Fruit fly (Drosophila melanogaster) whole organism, embryonic: ENCODE results near the gene CG34183.

Experiments used
- ATbp ChIP-seq: fragments of 200-800 bp; sonication (Bioruptor generic); optimal IDR thresholded peaks from 2 replicates; lab custom pipeline; 2017; ENCODE audit warnings: missing biosample characterization, mild to moderate bottlenecking, missing genetic modification characterization, missing genetic modification reagents
- Abd-B ChIP-seq: fragments of 200-800 bp; sonication (Bioruptor generic); optimal IDR thresholded peaks from 2 replicates; lab custom pipeline; 2018; ENCODE audit warnings: missing biosample characterization, mild to moderate bottlenecking, missing genetic modification characterization, moderate library complexity
- Adf1 ChIP-seq: fragments of 200-800 bp; sonication (Bioruptor generic); IDR thresholded peaks from 2 replicates; pipeline ENCODE4 v1.3.6; 2022; ENCODE audit warnings: missing biosample characterization, missing genetic modification characterization
- CG10321 ChIP-seq: fragments of 200-800 bp; sonication (Bioruptor generic); IDR thresholded peaks from 2 replicates; pipeline ENCODE4 v1.3.6; 2022; ENCODE audit warnings: missing biosample characterization, missing genetic modification characterization
- CG12219 ChIP-seq: fragments of 200-800 bp; sonication (Bioruptor generic); optimal IDR thresholded peaks from 3 replicates; lab custom pipeline; 2018; ENCODE audit warnings: missing biosample characterization, mild to moderate bottlenecking, missing genetic modification characterization
- CG13775 ChIP-seq: fragments of 200-800 bp; sonication (Bioruptor generic); optimal IDR thresholded peaks from 3 replicates; lab custom pipeline; 2017; ENCODE audit warnings: missing biosample characterization, mild to moderate bottlenecking, missing genetic modification characterization
- CG14710 ChIP-seq: fragments of 200-800 bp; sonication (Bioruptor generic); optimal IDR thresholded peaks from 3 replicates; lab custom pipeline; 2019; ENCODE audit warnings: missing biosample characterization, mild to moderate bottlenecking, missing genetic modification characterization, moderate library complexity
- CG16815 ChIP-seq: fragments of 200-800 bp; sonication (Bioruptor generic); optimal IDR thresholded peaks from 3 replicates; lab custom pipeline; 2017; ENCODE audit warnings: missing biosample characterization, mild to moderate bottlenecking, missing genetic modification characterization
- CG18476 ChIP-seq: fragments of 200-800 bp; sonication (Bioruptor generic); optimal IDR thresholded peaks from 2 replicates; lab custom pipeline; 2016; ENCODE audit warnings: missing biosample characterization, mild to moderate bottlenecking, missing genetic modification characterization
- CG18599 ChIP-seq: fragments of 200-800 bp; sonication (Bioruptor generic); optimal IDR thresholded peaks from 3 replicates; lab custom pipeline; 2017; ENCODE audit warnings: missing biosample characterization, missing genetic modification characterization, mild to moderate bottlenecking, moderate library complexity, missing genetic modification reagents
- CG18764 ChIP-seq: fragments of 200-800 bp; sonication (Bioruptor generic); optimal IDR thresholded peaks from 3 replicates; lab custom pipeline; 2016; ENCODE audit warnings: missing biosample characterization, missing genetic modification characterization
- CG30403 ChIP-seq: fragments of 200-800 bp; sonication (Bioruptor generic); optimal IDR thresholded peaks from 3 replicates; lab custom pipeline; 2016; ENCODE audit warnings: missing biosample characterization, missing genetic modification characterization
- CG32772 ChIP-seq: fragments of 200-800 bp; sonication (Bioruptor generic); IDR thresholded peaks from 2 replicates; pipeline ENCODE4 v1.3.6; 2022; ENCODE audit warnings: missing biosample characterization, missing genetic modification characterization
- CG3281 ChIP-seq: fragments of 200-800 bp; sonication (Bioruptor generic); optimal IDR thresholded peaks from 3 replicates; lab custom pipeline; 2017; ENCODE audit warnings: missing biosample characterization, mild to moderate bottlenecking, missing genetic modification characterization
- CG42726 ChIP-seq: fragments of 200-800 bp; sonication (Bioruptor generic); IDR thresholded peaks from 2 replicates; pipeline ENCODE4 v1.3.6; 2022; ENCODE audit warnings: missing biosample characterization, missing genetic modification characterization; ENCODE audit not compliant: partially characterized antibody
- CG4282 ChIP-seq: fragments of 200-800 bp; sonication (Bioruptor generic); optimal IDR thresholded peaks from 2 replicates; lab custom pipeline; 2016; ENCODE audit warnings: missing biosample characterization, missing genetic modification characterization
- CG4617 ChIP-seq: fragments of 200-800 bp; sonication (Bioruptor generic); optimal IDR thresholded peaks from 3 replicates; lab custom pipeline; 2016; ENCODE audit warnings: missing biosample characterization, missing genetic modification characterization, borderline replicate concordance
- CG6654 ChIP-seq: fragments of 200-800 bp; sonication (Bioruptor generic); optimal IDR thresholded peaks from 2 replicates; lab custom pipeline; 2017; ENCODE audit warnings: missing biosample characterization, mild to moderate bottlenecking, missing genetic modification characterization
- CG7357 ChIP-seq: fragments of 200-800 bp; sonication (Bioruptor generic); IDR thresholded peaks from 3 replicates; pipeline ENCODE4 v1.3.6; 2022; ENCODE audit warnings: missing biosample characterization, missing genetic modification characterization
- CG8944 ChIP-seq: fragments of 200-800 bp; sonication (Bioruptor generic); optimal IDR thresholded peaks from 3 replicates; lab custom pipeline; 2016; ENCODE audit warnings: missing biosample characterization, missing genetic modification characterization
- Camta ChIP-seq: fragments of 200-800 bp; sonication (Bioruptor generic); optimal IDR thresholded peaks from 2 replicates; lab custom pipeline; 2016; ENCODE audit warnings: missing biosample characterization, missing genetic modification characterization
- Dek ChIP-seq: fragments of 200-800 bp; sonication (Bioruptor generic); optimal IDR thresholded peaks from 3 replicates; lab custom pipeline; 2019; ENCODE audit warnings: missing biosample characterization, mild to moderate bottlenecking, missing genetic modification characterization, moderate library complexity
- Hmx ChIP-seq: fragments of 200-800 bp; sonication (Bioruptor generic); optimal IDR thresholded peaks from 2 replicates; lab custom pipeline; 2016; ENCODE audit warnings: missing biosample characterization, missing genetic modification characterization
- Lpt ChIP-seq: fragments of >200 bp; optimal IDR thresholded peaks from 2 replicates; lab custom pipeline; 2018; ENCODE audit warnings: missing biosample characterization, missing genetic modification characterization
- Mad ChIP-seq: fragments of 200-800 bp; sonication (Bioruptor generic); optimal IDR thresholded peaks from 2 replicates; lab custom pipeline; 2016; ENCODE audit warnings: missing biosample characterization, missing genetic modification characterization
- Max ChIP-seq: fragments of 200-800 bp; sonication (Bioruptor generic); optimal IDR thresholded peaks from 2 replicates; lab custom pipeline; 2016; ENCODE audit warnings: missing biosample characterization, mild to moderate bottlenecking, missing genetic modification characterization
- NK7.1 ChIP-seq: fragments of 200-800 bp; sonication (Bioruptor generic); optimal IDR thresholded peaks from 3 replicates; lab custom pipeline; 2016; ENCODE audit warnings: missing biosample characterization, missing genetic modification characterization
- Opbp ChIP-seq: fragments of 200-800 bp; sonication (Bioruptor generic); IDR thresholded peaks from 3 replicates; pipeline ENCODE4 v1.3.6; 2022; ENCODE audit warnings: missing biosample characterization, missing genetic modification characterization; ENCODE audit not compliant: partially characterized antibody
- Taf1 ChIP-seq: fragments of 200-800 bp; sonication (Bioruptor generic); IDR thresholded peaks from 2 replicates; pipeline ENCODE4 v1.3.6; 2022; ENCODE audit warnings: missing biosample characterization, missing genetic modification characterization
- amos ChIP-seq: fragments of 200-800 bp; sonication (Bioruptor generic); IDR thresholded peaks from 2 replicates; pipeline ENCODE4 v1.3.6; 2022; ENCODE audit warnings: missing biosample characterization, missing genetic modification characterization; ENCODE audit not compliant: partially characterized antibody
- bab2 ChIP-seq: fragments of 200-800 bp; sonication (Bioruptor generic); optimal IDR thresholded peaks from 2 replicates; lab custom pipeline; 2016; ENCODE audit warnings: missing biosample characterization, missing genetic modification characterization
- cg ChIP-seq: fragments of 200-800 bp; sonication (Bioruptor generic); optimal IDR thresholded peaks from 3 replicates; lab custom pipeline; 2019; ENCODE audit warnings: missing biosample characterization, mild to moderate bottlenecking, missing genetic modification characterization, moderate library complexity
- chinmo ChIP-seq: fragments of 200-800 bp; sonication (Bioruptor generic); IDR thresholded peaks from 4 replicates; pipeline ENCODE4 v1.3.6; 2022; ENCODE audit warnings: missing biosample characterization, missing genetic modification characterization; ENCODE audit not compliant: partially characterized antibody
- dm ChIP-seq: fragments of 200-800 bp; sonication (Bioruptor generic); optimal IDR thresholded peaks from 3 replicates; lab custom pipeline; 2016; ENCODE audit warnings: missing biosample characterization, missing genetic modification characterization
- exex ChIP-seq: fragments of 200-800 bp; sonication (Bioruptor generic); optimal IDR thresholded peaks from 4 replicates; lab custom pipeline; 2018; ENCODE audit warnings: missing biosample characterization, mild to moderate bottlenecking, missing genetic modification characterization, moderate library complexity
- lov ChIP-seq, 2 experiments: fragments of 200-800 bp in 1 of 2; fragments of >200 bp in 1 of 2; sonication (Bioruptor generic) in 1 of 2; IDR thresholded peaks in 1 of 2; optimal IDR thresholded peaks in 1 of 2; 2 replicates in 1 of 2; 3 replicates in 1 of 2; pipeline versions ENCODE4 v1.3.6 to Lab custom; 2017 to 2022; ENCODE audit warnings: missing biosample characterization in 1 of 2, missing genetic modification characterization in 1 of 2
- otp ChIP-seq: fragments of 200-800 bp; sonication (Bioruptor generic); IDR thresholded peaks from 3 replicates; pipeline ENCODE4, ENCODE4 v1.3.6; 2022; ENCODE audit warnings: missing biosample characterization, missing genetic modification characterization
- pb ChIP-seq: fragments of 200-800 bp; sonication (Bioruptor generic); optimal IDR thresholded peaks from 3 replicates; lab custom pipeline; 2016; ENCODE audit warnings: missing biosample characterization, missing genetic modification characterization
- row ChIP-seq: fragments of 200-800 bp; sonication (Bioruptor generic); IDR thresholded peaks from 3 replicates; pipeline ENCODE4 v1.3.6; 2022; ENCODE audit warnings: missing biosample characterization, missing genetic modification characterization
- schlank ChIP-seq: fragments of 200-800 bp; sonication (Bioruptor generic); optimal IDR thresholded peaks from 2 replicates; lab custom pipeline; 2018; ENCODE audit warnings: missing biosample characterization, mild to moderate bottlenecking, missing genetic modification characterization
- scrt ChIP-seq: fragments of 200-800 bp; sonication (Bioruptor generic); optimal IDR thresholded peaks from 2 replicates; lab custom pipeline; 2018; ENCODE audit warnings: missing biosample characterization, mild to moderate bottlenecking, missing genetic modification characterization, moderate library complexity
- sim ChIP-seq: fragments of 200-800 bp; sonication (Bioruptor generic); IDR thresholded peaks from 2 replicates; pipeline ENCODE4 v1.3.6; 2022; ENCODE audit warnings: missing biosample characterization, missing genetic modification characterization
- tll ChIP-seq, 2 experiments: fragments of 200-800 bp in 1 of 2; fragments of >200 bp in 1 of 2; sonication (Bioruptor generic) in 1 of 2; optimal IDR thresholded peaks; 2 replicates each; lab custom pipeline; 2017 to 2019; ENCODE audit warnings: missing biosample characterization in 2 of 2, missing genetic modification characterization in 2 of 2, mild to moderate bottlenecking in 1 of 2, moderate library complexity in 1 of 2
- tna ChIP-seq: fragments of 200-800 bp; sonication (Bioruptor generic); IDR thresholded peaks from 2 replicates; pipeline ENCODE4 v1.3.6; 2022; ENCODE audit warnings: missing biosample characterization, missing genetic modification characterization; ENCODE audit not compliant: partially characterized antibody
- ttk ChIP-seq: fragments of 200-800 bp; sonication (Bioruptor generic); IDR thresholded peaks from 2 replicates; pipeline ENCODE4 v2.1.2; 2022; ENCODE audit warnings: missing biosample characterization, missing genetic modification characterization
- tup ChIP-seq: fragments of 200-800 bp; sonication (Bioruptor generic); optimal IDR thresholded peaks from 2 replicates; lab custom pipeline; 2016; ENCODE audit warnings: missing biosample characterization, mild to moderate bottlenecking, missing genetic modification characterization, moderate library complexity
- twi ChIP-seq: fragments of 200-800 bp; optimal IDR thresholded peaks from 2 replicates; lab custom pipeline; 2019; ENCODE audit warnings: missing biosample characterization, mild to moderate bottlenecking, missing genetic modification characterization, moderate library complexity
- vnd ChIP-seq: fragments of 200-800 bp; sonication (Bioruptor generic); IDR thresholded peaks from 3 replicates; pipeline ENCODE4 v1.3.6; 2022; ENCODE audit warnings: missing biosample characterization, missing genetic modification characterization; ENCODE audit not compliant: partially characterized antibody
- wek ChIP-seq: fragments of 200-800 bp; sonication (Bioruptor generic); optimal IDR thresholded peaks from 3 replicates; lab custom pipeline; 2018; ENCODE audit warnings: missing biosample characterization, mild to moderate bottlenecking, missing genetic modification characterization, moderate library complexity

Gene CG34183

DNA sequence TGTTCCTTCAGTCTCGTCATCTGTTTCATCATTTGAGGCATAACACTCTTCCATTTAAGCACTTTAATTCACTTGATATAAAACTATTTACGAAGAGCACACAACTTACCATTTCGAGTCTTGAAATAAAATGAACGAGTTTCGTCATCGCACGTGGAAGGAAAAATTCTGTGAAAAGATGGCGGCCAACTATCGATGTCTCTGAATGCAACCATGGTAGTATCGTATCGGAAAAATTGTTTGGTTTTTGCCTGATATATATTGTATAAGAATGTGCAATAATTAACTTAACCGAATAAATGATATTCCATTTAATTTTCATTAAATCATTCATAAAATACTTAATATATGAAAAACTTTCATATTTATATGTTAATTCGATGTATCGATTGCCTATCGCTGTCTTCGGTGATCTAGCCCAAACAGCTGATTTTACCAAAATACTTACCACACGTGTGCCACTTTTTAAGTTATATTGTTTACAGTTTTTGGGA is 4.3 kb upstream of the CG34183 start, which contains the start of gene Bka (continued):
- TF ChIP-seq CG16815 (no peak), CG18764 (GFP tag; lab: Kevin White, UChicago) (no peak), tna (GFP tag; lab: Robert Waterston, UW) (peak; percentile 92), pb (no peak), twi (tag; lab: Kevin White, UChicago) (peak; percentile 71), dm (GFP tag; lab: Kevin White, UChicago) (peak; percentile 91), cg (GFP tag; lab: Kevin White, UChicago) (no peak), vnd (GFP tag; lab: Robert Waterston, UW) (peak; percentile 98), CG13775 (peak; percentile 80), CG10321 (GFP tag; lab: Robert Waterston, UW) (no peak), CG18599 (GFP tag; lab: Kevin White, UChicago) (peak; percentile 63), exex (tag; lab: Kevin White, UChicago) (peak; percentile 46), Camta (GFP tag; lab: Kevin White, UChicago) (no peak), CG42726 (GFP tag; lab: Robert Waterston, UW) (peak; percentile 88), bab2 (no peak), Hmx (GFP tag; lab: Kevin White, UChicago) (no peak), sim (GFP tag; lab: Robert Waterston, UW) (no peak), CG4617 (GFP tag; lab: Kevin White, UChicago) (peak; percentile 46), CG8944 (no peak), CG4282 (GFP tag; lab: Kevin White, UChicago) (no peak), NK7.1 (GFP tag; lab: Kevin White, UChicago) (no peak), Mad (peak; percentile 15), scrt (peak; percentile 50), Adf1 (peak; percentile 10; the same call in 1 of the 2 replicates), ATbp (GFP tag; lab: Kevin White, UChicago) (no peak), CG7357 (GFP tag; lab: Robert Waterston, UW) (no peak), Lpt (GFP tag; lab: Kevin White, UChicago) (no peak), CG6654 (no peak), CG12219 (GFP tag; lab: Kevin White, UChicago) (peak; percentile 6), Max (GFP tag; lab: Kevin White, UChicago) (peak; percentile 73), lov (optimal IDR thresholded peaks at IDR 0.05; lab: Kevin White, UChicago) (no peak), lov (GFP tag; IDR thresholded peaks at IDR 0.05; lab: Robert Waterston, UW) (no peak), tup (peak; percentile 13), CG30403 (peak; percentile 26), amos (GFP tag; lab: Robert Waterston, UW) (peak; percentile 95), ttk (no peak; the same call in 1 of the 2 replicates), Abd-B (GFP tag; lab: Kevin White, UChicago) (no peak), CG32772 (GFP tag; lab: Robert Waterston, UW) (no peak), schlank (tag; lab: Kevin White, UChicago) (peak; percentile 20), wek (peak; percentile 40), CG18476 (peak; percentile 20), Opbp (GFP tag; lab: Robert Waterston, UW) (peak; percentile 95), chinmo (GFP tag; lab: Robert Waterston, UW) (peak; percentile 96; the same call in 3 of the 4 replicates), row (GFP tag; lab: Robert Waterston, UW) (peak; percentile 61), tll (GFP tag; optimal IDR thresholded peaks at IDR 0.05; lab: Kevin White, UChicago) (no peak), Taf1 (GFP tag; lab: Robert Waterston, UW) (no peak), Dek (tag; lab: Kevin White, UChicago) (peak; percentile 39), CG14710 (peak; percentile 91), otp (GFP tag; lab: Robert Waterston, UW) (peak; percentile 27; the same call in 1 of the 3 replicates), CG3281 (GFP tag; lab: Kevin White, UChicago) (peak; percentile 70)
